Worm (Caenorhabditis elegans) whole organism, L4 larva: ENCODE results near the gene F35A5.2.

Experiments used
- egl-27 ChIP-seq: sonication (generic microtip); optimal IDR thresholded peaks from 3 replicates; lab custom pipeline; 2017; ENCODE audit warnings: missing biosample characterization, missing genetic modification reagents, missing genetic modification characterization
- lin-39 ChIP-seq: fragments of 150-350 bp; optimal IDR thresholded peaks from 2 replicates; lab custom pipeline; 2014; ENCODE audit warnings: missing biosample characterization, missing genetic modification reagents, missing genetic modification characterization
- nhr-25 ChIP-seq: sonication (generic microtip); optimal IDR thresholded peaks from 2 replicates; lab custom pipeline; 2017; ENCODE audit warnings: missing genetic modification characterization, mild to moderate bottlenecking, missing compliant biosample characterization, antibody characterized with exemption, moderate library complexity, borderline replicate concordance; ENCODE audit not compliant: insufficient read depth
- nhr-42 ChIP-seq: fragments of 200-800 bp; sonication (Bioruptor generic); IDR thresholded peaks from 2 replicates; pipeline ENCODE4 v1.3.6; 2022; ENCODE audit warnings: missing genetic modification characterization, missing compliant biosample characterization
- snpc-4 ChIP-seq: fragments of 150-350 bp; optimal IDR thresholded peaks from 2 replicates; lab custom pipeline; 2014; ENCODE audit warnings: missing biosample characterization, missing genetic modification characterization
- unc-39 ChIP-seq: sonication (generic microtip); optimal IDR thresholded peaks from 2 replicates; lab custom pipeline; 2017; ENCODE audit warnings: missing biosample characterization, missing genetic modification characterization
- vab-7 ChIP-seq: fragments of 200-800 bp; sonication (Bioruptor generic); IDR thresholded peaks from 2 replicates; pipeline ENCODE4 v1.3.6; 2022; ENCODE audit warnings: missing genetic modification reagents, missing genetic modification characterization, missing compliant biosample characterization
- zag-1 ChIP-seq: fragments of 150-350 bp; optimal IDR thresholded peaks from 2 replicates; lab custom pipeline; 2014; ENCODE audit warnings: missing biosample characterization, missing genetic modification characterization

DNA sequence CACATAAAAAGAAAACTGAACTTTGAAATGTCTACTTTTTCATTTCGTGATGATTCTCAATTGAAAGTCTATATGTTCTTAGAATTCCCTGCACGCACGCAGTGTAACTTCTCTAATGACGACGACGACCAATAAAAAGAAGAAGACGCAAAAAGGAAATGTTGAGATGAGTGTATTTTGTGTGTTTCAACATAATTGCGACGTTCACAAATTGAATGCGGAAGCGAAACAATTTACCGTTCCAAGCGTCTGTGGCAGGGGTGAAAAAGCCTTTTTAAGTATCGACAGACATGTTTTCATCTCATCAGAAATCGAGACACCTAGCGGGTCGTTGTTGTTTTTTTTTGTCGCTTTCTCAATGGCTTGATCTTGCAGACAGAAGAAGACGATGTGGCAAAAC, 33.7 kb downstream of the F35A5.2 start:
- TF ChIP-seq unc-39 (tag; lab: Kevin White, UChicago) (no peak), nhr-25 (tag; lab: Kevin White, UChicago) (no peak), nhr-42 (no peak), snpc-4 (no peak), zag-1 (tag; lab: Kevin White, UChicago) (no peak), lin-39 (tag; lab: Kevin White, UChicago) (no peak), vab-7 (GFP tag; lab: Robert Waterston, UW) (no peak), egl-27 (no peak)
